Worm (Caenorhabditis elegans): ENCODE results near the gene ZK1127.5.

ce11 chrII:7037659-7038342 is 12.7 kb upstream of the ZK1127.5 start, which contains the start of gene cin-4:
- TF ChIP-seq W03F9.2 (tag; optimal IDR thresholded peaks at IDR 0.05) (no peak), him-1 (tag; optimal IDR thresholded peaks at IDR 0.05) (no peak), dao-5 (tag; optimal IDR thresholded peaks at IDR 0.05) (no peak)
